Fruit fly (Drosophila melanogaster): ENCODE results near the gene Alp11.

The Alp11 gene

dm6 chrX:15617916-15618315 lies 30.4 kb downstream of the Alp11 start (continued):
- TF ChIP-seq twi (tag; optimal IDR thresholded peaks at IDR 0.05) (no peak), CG9797 (GFP tag; optimal IDR thresholded peaks at IDR 0.05) (no peak), sr (GFP tag; IDR thresholded peaks at IDR 0.05) (no peak), CG3281 (GFP tag; optimal IDR thresholded peaks at IDR 0.05) (no peak), Xbp1 (GFP tag; optimal IDR thresholded peaks at IDR 0.05) (peak; percentile 1), yki (optimal IDR thresholded peaks at IDR 0.05) (no peak), CG2712 (tag; optimal IDR thresholded peaks at IDR 0.05) (peak; percentile 50), esg (GFP tag; conservative IDR thresholded peaks at IDR 0.05) (no peak; the same call in 1 of the 2 replicates), CG10366 (GFP tag; IDR thresholded peaks at IDR 0.05) (peak; percentile 36; the same call in 1 of the 2 replicates), CG3065 (GFP tag; optimal IDR thresholded peaks at IDR 0.05) (no peak), br (optimal IDR thresholded peaks at IDR 0.05) (no peak), CG42726 (GFP tag; IDR thresholded peaks at IDR 0.05; ENCODE audit: partially characterized antibody) (no peak), sug (tag; optimal IDR thresholded peaks at IDR 0.05) (no peak), Scr (GFP tag; IDR thresholded peaks at IDR 0.05; ENCODE audit: partially characterized antibody) (no peak), gfzf (GFP tag; optimal IDR thresholded peaks at IDR 0.05) (no peak), ase (GFP tag; IDR thresholded peaks at IDR 0.05) (peak; percentile 10; the same call in 1 of the 3 replicates), Dip3 (GFP tag; optimal IDR thresholded peaks at IDR 0.05) (no peak), dan (GFP tag; IDR thresholded peaks at IDR 0.05) (no peak), klu (GFP tag; IDR thresholded peaks at IDR 0.05) (no peak), seq (GFP tag; IDR thresholded peaks at IDR 0.05) (no peak), bowl (GFP tag; IDR thresholded peaks at IDR 0.05) (no peak), onecut (GFP tag; IDR thresholded peaks at IDR 0.05) (no peak), CG17802 (tag; optimal IDR thresholded peaks at IDR 0.05) (no peak), CG16813 (GFP tag; IDR thresholded peaks at IDR 0.05; ENCODE audit: partially characterized antibody) (no peak), cato (GFP tag; optimal IDR thresholded peaks at IDR 0.05; ENCODE audit: borderline replicate concordance) (no peak), pnt (GFP tag; optimal IDR thresholded peaks at IDR 0.05) (no peak), CG12219 (GFP tag; optimal IDR thresholded peaks at IDR 0.05) (no peak), danr (GFP tag; IDR thresholded peaks at IDR 0.05) (no peak), eyg (GFP tag; optimal IDR thresholded peaks at IDR 0.05) (no peak), chm (GFP tag; IDR thresholded peaks at IDR 0.05) (peak; percentile 57; the same call in 1 of the 2 replicates), fu2 (GFP tag; optimal IDR thresholded peaks at IDR 0.05) (no peak), CG4282 (GFP tag; optimal IDR thresholded peaks at IDR 0.05) (no peak), E2f2 (GFP tag; IDR thresholded peaks at IDR 0.05) (no peak), mld (GFP tag; IDR thresholded peaks at IDR 0.05; ENCODE audit: partially characterized antibody) (no peak), so (GFP tag; IDR thresholded peaks at IDR 0.05) (0 out of 3 replicates have a peak, but pooled peaks have one; percentile 27), CG8478 (optimal IDR thresholded peaks at IDR 0.05) (no peak), CTCF (GFP tag; optimal IDR thresholded peaks at IDR 0.05) (no peak), fd102C (GFP tag; optimal IDR thresholded peaks at IDR 0.05) (no peak), Lhr (GFP tag; optimal IDR thresholded peaks at IDR 0.05) (no peak), ash1 (GFP tag; optimal IDR thresholded peaks at IDR 0.05) (no peak), HLH54F (GFP tag; optimal IDR thresholded peaks at IDR 0.05) (no peak), stc (GFP tag; IDR thresholded peaks at IDR 0.05) (peak; percentile 57), vfl (GFP tag; optimal IDR thresholded peaks at IDR 0.05) (no peak), CG6254 (GFP tag; optimal IDR thresholded peaks at IDR 0.05) (peak; percentile 40), PHDP (tag; optimal IDR thresholded peaks at IDR 0.05) (peak; percentile 12), HLHmδ (GFP tag; optimal IDR thresholded peaks at IDR 0.05) (no peak), BtbVII (GFP tag; optimal IDR thresholded peaks at IDR 0.05) (no peak), CG13287 (GFP tag; IDR thresholded peaks at IDR 0.05; ENCODE audit: partially characterized antibody) (no peak), Mes4 (GFP tag; optimal IDR thresholded peaks at IDR 0.05) (no peak), MBD-R2 (GFP tag; IDR thresholded peaks at IDR 0.05) (no peak; the same call in 1 of the 2 replicates), CG11560 (tag; IDR thresholded peaks at IDR 0.05) (no peak), unpg (GFP tag; optimal IDR thresholded peaks at IDR 0.05) (peak; percentile 49), CG8281 (tag; optimal IDR thresholded peaks at IDR 0.05) (no peak)

Measured in whole organism, embryonic.